Fruit fly (Drosophila melanogaster) whole organism, embryonic: ENCODE data around the gene CG1943.

Experiments
- CG10267 ChIP-seq: fragments of 200-800 bp; sonication (Bioruptor generic); optimal IDR thresholded peaks from 2 replicates; lab custom pipeline; 2018; ENCODE audit warnings: missing biosample characterization, mild to moderate bottlenecking, missing genetic modification characterization, moderate library complexity
- CG10959 ChIP-seq: fragments of 200-800 bp; sonication (Bioruptor generic); IDR thresholded peaks from 2 replicates; pipeline ENCODE4 v1.3.6; 2022; ENCODE audit warnings: missing biosample characterization, missing genetic modification characterization
- CG11560 ChIP-seq: fragments of 200-800 bp; sonication (Bioruptor generic); IDR thresholded peaks from 3 replicates; pipeline ENCODE4 v1.3.6; 2022; ENCODE audit warnings: missing biosample characterization, missing genetic modification characterization
- CG12155 ChIP-seq: fragments of 200-800 bp; sonication (Bioruptor generic); optimal IDR thresholded peaks from 3 replicates; lab custom pipeline; 2016; ENCODE audit warnings: missing biosample characterization, missing genetic modification characterization
- CG12942 ChIP-seq: fragments of 200-800 bp; sonication (Bioruptor generic); optimal IDR thresholded peaks from 3 replicates; lab custom pipeline; 2016; ENCODE audit warnings: missing biosample characterization, missing genetic modification characterization
- CG13287 ChIP-seq: fragments of 200-800 bp; sonication (Bioruptor generic); IDR thresholded peaks from 2 replicates; pipeline ENCODE4 v1.3.6; 2022; ENCODE audit warnings: missing biosample characterization, missing genetic modification characterization; ENCODE audit not compliant: partially characterized antibody
- CG13624 ChIP-seq: fragments of 200-800 bp; sonication (Bioruptor generic); optimal IDR thresholded peaks from 2 replicates; lab custom pipeline; 2016; ENCODE audit warnings: missing biosample characterization, missing genetic modification characterization
- CG16813 ChIP-seq: fragments of 200-800 bp; sonication (Bioruptor generic); IDR thresholded peaks from 3 replicates; pipeline ENCODE4 v1.3.6; 2022; ENCODE audit warnings: missing biosample characterization, missing genetic modification characterization; ENCODE audit not compliant: partially characterized antibody
- CG17186 ChIP-seq: fragments of 200-800 bp; sonication (Bioruptor generic); optimal IDR thresholded peaks from 3 replicates; lab custom pipeline; 2017; ENCODE audit warnings: missing biosample characterization, missing genetic modification reagents, missing genetic modification characterization
- CG17802 ChIP-seq: fragments of 200-800 bp; sonication (Bioruptor generic); optimal IDR thresholded peaks from 2 replicates; lab custom pipeline; 2018; ENCODE audit warnings: missing biosample characterization, mild to moderate bottlenecking, missing genetic modification characterization, moderate library complexity
- CG1792 ChIP-seq: fragments of 200-800 bp; sonication (Bioruptor generic); optimal IDR thresholded peaks from 2 replicates; lab custom pipeline; 2016; ENCODE audit warnings: missing biosample characterization, missing genetic modification characterization
- CG18262 ChIP-seq: fragments of 200-800 bp; optimal IDR thresholded peaks from 3 replicates; lab custom pipeline; 2019; ENCODE audit warnings: missing biosample characterization, mild to moderate bottlenecking, missing genetic modification characterization, moderate library complexity
- CG2120 ChIP-seq: fragments of 200-800 bp; sonication (Bioruptor generic); optimal IDR thresholded peaks from 3 replicates; lab custom pipeline; 2016; ENCODE audit warnings: missing biosample characterization, missing genetic modification characterization
- CG2875 ChIP-seq: fragments of 200-800 bp; sonication (Bioruptor generic); optimal IDR thresholded peaks from 2 replicates; lab custom pipeline; 2017; ENCODE audit warnings: missing biosample characterization, mild to moderate bottlenecking, missing genetic modification characterization, missing genetic modification reagents
- CG30403 ChIP-seq: fragments of 200-800 bp; sonication (Bioruptor generic); optimal IDR thresholded peaks from 3 replicates; lab custom pipeline; 2016; ENCODE audit warnings: missing biosample characterization, missing genetic modification characterization
- CG31441 ChIP-seq: fragments of 200-800 bp; sonication (Bioruptor generic); IDR thresholded peaks from 2 replicates; pipeline ENCODE4 v1.3.6; 2022; ENCODE audit warnings: missing biosample characterization, missing genetic modification characterization
- CG3726 ChIP-seq: fragments of 200-800 bp; sonication (Bioruptor generic); IDR thresholded peaks from 3 replicates; pipeline ENCODE4, ENCODE4 v1.3.6; 2022; ENCODE audit warnings: missing biosample characterization, missing genetic modification characterization
- CG6254 ChIP-seq: fragments of 200-800 bp; sonication (Bioruptor generic); optimal IDR thresholded peaks from 3 replicates; lab custom pipeline; 2017; ENCODE audit warnings: mild to moderate bottlenecking, missing biosample characterization, missing genetic modification reagents, missing genetic modification characterization
- CG6765 ChIP-seq: fragments of 200-800 bp; sonication (Bioruptor generic); optimal IDR thresholded peaks from 3 replicates; lab custom pipeline; 2017; ENCODE audit warnings: missing biosample characterization, mild to moderate bottlenecking, missing genetic modification characterization
- CG8359 ChIP-seq: fragments of 200-800 bp; sonication (Bioruptor generic); optimal IDR thresholded peaks from 2 replicates; lab custom pipeline; 2017; ENCODE audit warnings: missing biosample characterization, mild to moderate bottlenecking, missing genetic modification characterization, borderline replicate concordance
- CG8944 ChIP-seq: fragments of 200-800 bp; sonication (Bioruptor generic); optimal IDR thresholded peaks from 3 replicates; lab custom pipeline; 2016; ENCODE audit warnings: missing biosample characterization, missing genetic modification characterization
- GATAe ChIP-seq: fragments of 200-800 bp; sonication (Bioruptor generic); conservative IDR thresholded peaks from 2 replicates; pipeline ENCODE4 v1.3.6; 2022; ENCODE audit warnings: missing biosample characterization, missing genetic modification characterization
- Hr51 ChIP-seq, 2 experiments: fragments of 200-800 bp; sonication (Bioruptor generic); optimal IDR thresholded peaks; 2 replicates in 1 of 2; 3 replicates in 1 of 2; lab custom pipeline; 2016 to 2018; ENCODE audit warnings: missing biosample characterization in 2 of 2, missing genetic modification characterization in 2 of 2, mild to moderate bottlenecking in 1 of 2, moderate library complexity in 1 of 2
- MBD-R2 ChIP-seq: fragments of 200-800 bp; sonication (Bioruptor generic); IDR thresholded peaks from 2 replicates; pipeline ENCODE4 v1.3.6; 2022; ENCODE audit warnings: missing biosample characterization, missing genetic modification characterization
- MTF-1 ChIP-seq: fragments of 200-800 bp; sonication (Bioruptor generic); optimal IDR thresholded peaks from 2 replicates; lab custom pipeline; 2018; ENCODE audit warnings: missing biosample characterization, mild to moderate bottlenecking, missing genetic modification characterization, borderline replicate concordance
- NFAT ChIP-seq: fragments of 200-800 bp; sonication (Bioruptor generic); IDR thresholded peaks from 2 replicates; pipeline ENCODE4 v1.3.6; 2022; ENCODE audit warnings: missing biosample characterization, missing genetic modification characterization
- Nf-YA ChIP-seq: fragments of 200-800 bp; sonication (Bioruptor generic); IDR thresholded peaks from 2 replicates; pipeline ENCODE4 v1.3.6; 2022; ENCODE audit warnings: missing biosample characterization, missing genetic modification characterization
- Optix ChIP-seq: fragments of 200-800 bp; sonication (Bioruptor generic); IDR thresholded peaks from 3 replicates; pipeline ENCODE4 v1.3.6; 2022; ENCODE audit warnings: missing biosample characterization, missing genetic modification characterization
- Poxn ChIP-seq: fragments of 200-800 bp; sonication (Bioruptor generic); IDR thresholded peaks from 2 replicates; pipeline ENCODE4 v1.3.6; 2022; ENCODE audit warnings: missing biosample characterization, missing genetic modification characterization
- ac ChIP-seq: fragments of 200-800 bp; sonication (Bioruptor generic); optimal IDR thresholded peaks from 3 replicates; lab custom pipeline; 2017; ENCODE audit warnings: missing biosample characterization, mild to moderate bottlenecking, missing genetic modification characterization
- ase ChIP-seq: fragments of 200-800 bp; sonication (Bioruptor generic); IDR thresholded peaks from 3 replicates; pipeline ENCODE4 v1.3.6; 2022; ENCODE audit warnings: missing biosample characterization, missing genetic modification characterization
- az2 ChIP-seq: fragments of 200-800 bp; sonication (Bioruptor generic); optimal IDR thresholded peaks from 3 replicates; lab custom pipeline; 2016; ENCODE audit warnings: missing biosample characterization, missing genetic modification characterization
- bigmax ChIP-seq: fragments of 200-800 bp; sonication (Bioruptor generic); optimal IDR thresholded peaks from 2 replicates; lab custom pipeline; 2018; ENCODE audit warnings: missing biosample characterization, mild to moderate bottlenecking, missing genetic modification characterization
- bsh ChIP-seq, 2 experiments: fragments of 200-800 bp; sonication (Bioruptor generic); optimal IDR thresholded peaks; 2 replicates each; lab custom pipeline; 2017 to 2018; ENCODE audit warnings: mild to moderate bottlenecking in 2 of 2, missing biosample characterization in 2 of 2, missing genetic modification characterization in 2 of 2, moderate library complexity in 1 of 2
- cg ChIP-seq: fragments of 200-800 bp; sonication (Bioruptor generic); optimal IDR thresholded peaks from 3 replicates; lab custom pipeline; 2019; ENCODE audit warnings: missing biosample characterization, mild to moderate bottlenecking, missing genetic modification characterization, moderate library complexity
- dan ChIP-seq: fragments of 200-800 bp; sonication (Bioruptor generic); IDR thresholded peaks from 2 replicates; pipeline ENCODE4 v1.3.6; 2022; ENCODE audit warnings: missing biosample characterization, missing genetic modification characterization
- dm ChIP-seq: fragments of 200-800 bp; sonication (Bioruptor generic); optimal IDR thresholded peaks from 3 replicates; lab custom pipeline; 2016; ENCODE audit warnings: missing biosample characterization, missing genetic modification characterization
- kni ChIP-seq: fragments of 200-800 bp; sonication (Bioruptor generic); optimal IDR thresholded peaks from 3 replicates; lab custom pipeline; 2017; ENCODE audit warnings: mild to moderate bottlenecking, missing biosample characterization, missing genetic modification reagents, missing genetic modification characterization
- knrl ChIP-seq: fragments of 200-800 bp; sonication (Bioruptor generic); IDR thresholded peaks from 3 replicates; pipeline ENCODE4 v1.3.6; 2022; ENCODE audit warnings: missing biosample characterization, missing genetic modification characterization; ENCODE audit not compliant: partially characterized antibody
- org-1 ChIP-seq: fragments of 200-800 bp; sonication (Bioruptor generic); optimal IDR thresholded peaks from 2 replicates; lab custom pipeline; 2017; ENCODE audit warnings: missing biosample characterization, missing genetic modification characterization
- tup ChIP-seq: fragments of 200-800 bp; sonication (Bioruptor generic); optimal IDR thresholded peaks from 2 replicates; lab custom pipeline; 2016; ENCODE audit warnings: missing biosample characterization, mild to moderate bottlenecking, missing genetic modification characterization, moderate library complexity

CG1943 gene

DNA sequence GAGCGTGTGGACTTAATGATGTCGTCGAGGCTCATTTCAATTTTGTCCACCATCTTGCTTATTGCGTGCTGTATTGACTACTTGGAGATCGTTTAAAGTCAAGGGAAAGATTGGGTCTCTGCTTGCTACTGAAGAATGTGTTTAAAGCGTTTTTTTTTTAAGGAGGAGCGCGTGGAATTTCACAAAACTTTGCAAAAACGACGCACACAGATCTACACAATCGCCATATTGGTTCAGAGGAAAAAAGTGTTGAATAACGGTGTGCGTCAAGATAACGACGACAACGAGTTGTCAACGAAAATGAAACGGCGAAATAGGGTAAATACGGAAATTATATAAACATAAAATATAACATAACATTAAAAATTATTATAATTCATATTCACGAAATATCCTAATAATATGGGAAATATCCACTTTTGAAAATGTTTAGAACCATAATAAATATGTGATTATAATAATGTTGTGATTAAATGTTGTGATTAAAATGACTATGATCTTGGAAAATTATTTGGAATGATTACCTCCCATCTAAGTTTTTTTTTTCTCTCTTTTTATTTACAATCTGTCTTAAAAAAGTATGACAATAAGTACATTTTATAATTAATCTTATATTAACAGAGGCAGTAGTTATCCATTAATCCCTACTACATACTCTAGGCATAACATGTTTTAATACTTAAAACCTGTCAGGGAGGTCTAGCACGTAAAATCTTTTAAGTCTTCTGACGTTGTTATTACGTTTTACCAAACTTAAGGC, 5.7 kb downstream of the CG1943 start, which contains the start of gene Ref1 (continued):
- TF ChIP-seq CG12155 (GFP tag; lab: Kevin White, UChicago) (no peak), kni (GFP tag; lab: Kevin White, UChicago) (no peak), CG13624 (GFP tag; lab: Kevin White, UChicago) (no peak), CG16813 (GFP tag; lab: Robert Waterston, UW) (no peak), dan (no peak), ase (GFP tag; lab: Robert Waterston, UW) (no peak), Optix (GFP tag; lab: Robert Waterston, UW) (no peak), CG12942 (GFP tag; lab: Kevin White, UChicago) (no peak), Nf-YA (GFP tag; lab: Robert Waterston, UW) (no peak), CG17802 (peak; percentile 91), cg (GFP tag; lab: Kevin White, UChicago) (no peak), org-1 (GFP tag; lab: Kevin White, UChicago) (no peak), CG1792 (no peak), bsh (GFP tag; optimal IDR thresholded peaks at IDR 0.05; lab: Kevin White, UChicago) (no peak), Poxn (no peak), CG6254 (GFP tag; lab: Kevin White, UChicago) (no peak), CG18262 (tag; lab: Kevin White, UChicago) (no peak), knrl (no peak), CG31441 (GFP tag; lab: Robert Waterston, UW) (no peak), CG13287 (GFP tag; lab: Robert Waterston, UW) (no peak), CG2875 (no peak), CG10267 (tag; lab: Kevin White, UChicago) (peak; percentile 91), az2 (GFP tag; lab: Kevin White, UChicago) (no peak), MBD-R2 (GFP tag; lab: Robert Waterston, UW) (peak; percentile 39; the same call in 1 of the 2 replicates), CG2120 (GFP tag; lab: Kevin White, UChicago) (no peak), CG6765 (GFP tag; lab: Kevin White, UChicago) (no peak), NFAT (GFP tag; lab: Robert Waterston, UW) (0 out of 2 replicates have a peak, but pooled peaks have one; percentile 6), tup (GFP tag; lab: Kevin White, UChicago) (no peak), dm (peak; percentile 63), CG8359 (GFP tag; lab: Kevin White, UChicago) (no peak), CG10959 (GFP tag; lab: Robert Waterston, UW) (no peak), CG30403 (GFP tag; lab: Kevin White, UChicago) (no peak), ac (GFP tag; lab: Kevin White, UChicago) (no peak), CG11560 (tag; lab: Robert Waterston, UW) (no peak), GATAe (GFP tag; lab: Robert Waterston, UW) (no peak), MTF-1 (GFP tag; lab: Kevin White, UChicago) (no peak), bigmax (no peak), Hr51 (GFP tag; optimal IDR thresholded peaks at IDR 0.05; lab: Kevin White, UChicago) (no peak), CG8944 (GFP tag; lab: Kevin White, UChicago) (no peak), CG17186 (GFP tag; lab: Kevin White, UChicago) (no peak), CG3726 (GFP tag; lab: Robert Waterston, UW) (no peak)
